2 fruit fly cellular contexts compared by ENCODE assay signal in genomic region chr3L:17242078-17242613, dm6.
TF ChIP-seq lines count a peak whose summit lies in the region.

Afg3l2 (minus strand) TSS chr3L:17242128.

TF ChIP-seq in whole organism, embryonic, 481 proteins besides CTCF, POLR2A, EP300 and RAD21 (continued from another document and continues in another):
- no peak for TF ChIP-seq Trl (optimal IDR thresholded peaks at IDR 0.05; lab: Kevin White, UChicago)
- peak; percentile 46 for TF ChIP-seq Trl (GFP tag; optimal IDR thresholded peaks at IDR 0.05; lab: Kevin White, UChicago)
- no peak for TF ChIP-seq CG31388 (GFP tag; optimal IDR thresholded peaks at IDR 0.05; lab: Kevin White, UChicago)
- no peak for TF ChIP-seq gcm (GFP tag; optimal IDR thresholded peaks at IDR 0.05; lab: Kevin White, UChicago)
- no peak for TF ChIP-seq jing (GFP tag; optimal IDR thresholded peaks at IDR 0.05; lab: Kevin White, UChicago)
- no peak for TF ChIP-seq mld (GFP tag; IDR thresholded peaks at IDR 0.05; lab: Robert Waterston, UW; ENCODE audit: partially characterized antibody)
- TF ChIP-seq CG18619 (GFP tag; optimal IDR thresholded peaks at IDR 0.05; lab: Kevin White, UChicago) = no peak
- peak; percentile 79 for TF ChIP-seq CG6272 (GFP tag; IDR thresholded peaks at IDR 0.05; lab: Robert Waterston, UW)
- peak in 1 of 2 experiments; percentile 10 for TF ChIP-seq chif (GFP tag; optimal IDR thresholded peaks at IDR 0.05; lab: Kevin White, UChicago)
- TF ChIP-seq CG13894 (tag; optimal IDR thresholded peaks at IDR 0.05; lab: Kevin White, UChicago) = no peak
- TF ChIP-seq CG2875 (GFP tag; optimal IDR thresholded peaks at IDR 0.05; lab: Kevin White, UChicago) = no peak
- TF ChIP-seq CG10565 (GFP tag; optimal IDR thresholded peaks at IDR 0.05; lab: Kevin White, UChicago) = peak; percentile 8
- TF ChIP-seq CG7786 (GFP tag; optimal IDR thresholded peaks at IDR 0.05; lab: Kevin White, UChicago) = no peak
- peak; percentile 69 for TF ChIP-seq CG8388 (GFP tag; optimal IDR thresholded peaks at IDR 0.05; lab: Kevin White, UChicago)
- no peak for TF ChIP-seq psq (GFP tag; optimal IDR thresholded peaks at IDR 0.05; lab: Kevin White, UChicago)
- no peak for TF ChIP-seq CG8281 (tag; optimal IDR thresholded peaks at IDR 0.05; lab: Kevin White, UChicago)
- TF ChIP-seq CG12942 (GFP tag; optimal IDR thresholded peaks at IDR 0.05; lab: Kevin White, UChicago) = no peak
- TF ChIP-seq ham (GFP tag; IDR thresholded peaks at IDR 0.05; lab: Robert Waterston, UW) = no peak
- TF ChIP-seq CG12391 (tag; optimal IDR thresholded peaks at IDR 0.05; lab: Kevin White, UChicago) = peak; percentile 59
- TF ChIP-seq CG7372 (GFP tag; IDR thresholded peaks at IDR 0.05; lab: Robert Waterston, UW) = peak; percentile 70; the same call in 1 of the 2 replicates
- peak; percentile 79 for TF ChIP-seq CG11085 (GFP tag; IDR thresholded peaks at IDR 0.05; lab: Robert Waterston, UW)
- no peak for TF ChIP-seq fu2 (GFP tag; optimal IDR thresholded peaks at IDR 0.05; lab: Kevin White, UChicago)
- TF ChIP-seq crp (GFP tag; optimal IDR thresholded peaks at IDR 0.05; lab: Kevin White, UChicago) = no peak
- peak; percentile 47 for TF ChIP-seq CG4730 (GFP tag; IDR thresholded peaks at IDR 0.05; lab: Robert Waterston, UW)
- no peak for TF ChIP-seq sna (GFP tag; IDR thresholded peaks at IDR 0.05; lab: Robert Waterston, UW; ENCODE audit: partially characterized antibody)
- TF ChIP-seq CG2199 (GFP tag; IDR thresholded peaks at IDR 0.05; lab: Robert Waterston, UW) = 0 out of 3 replicates have a peak, but pooled peaks have one; percentile 50
- no peak for TF ChIP-seq CG7928 (GFP tag; optimal IDR thresholded peaks at IDR 0.05; lab: Kevin White, UChicago)
- TF ChIP-seq CG5180 (GFP tag; optimal IDR thresholded peaks at IDR 0.05; lab: Kevin White, UChicago) = peak; percentile 3
- TF ChIP-seq BtbVII (GFP tag; optimal IDR thresholded peaks at IDR 0.05; lab: Kevin White, UChicago) = peak; percentile 34
- no peak for TF ChIP-seq Doc2 (GFP tag; IDR thresholded peaks at IDR 0.05; lab: Robert Waterston, UW)
- no peak for TF ChIP-seq Hr39 (optimal IDR thresholded peaks at IDR 0.05; lab: Kevin White, UChicago)
- no peak for TF ChIP-seq CG7839 (tag; optimal IDR thresholded peaks at IDR 0.05; lab: Kevin White, UChicago)
- TF ChIP-seq Hr78 (GFP tag; optimal IDR thresholded peaks at IDR 0.05; lab: Kevin White, UChicago) = no peak
- TF ChIP-seq CG9876 (GFP tag; optimal IDR thresholded peaks at IDR 0.05; lab: Kevin White, UChicago) = no peak
- no peak for TF ChIP-seq hb (GFP tag; IDR thresholded peaks at IDR 0.05; lab: Robert Waterston, UW; ENCODE audit: partially characterized antibody)
- TF ChIP-seq CG6175 (GFP tag; IDR thresholded peaks at IDR 0.05; lab: Robert Waterston, UW) = no peak
- TF ChIP-seq gce (GFP tag; IDR thresholded peaks at IDR 0.05; lab: Robert Waterston, UW) = 0 out of 3 replicates have a peak, but pooled peaks have one; percentile 41
- TF ChIP-seq CG4282 (GFP tag; optimal IDR thresholded peaks at IDR 0.05; lab: Kevin White, UChicago) = no peak
- no peak for TF ChIP-seq Opbp (GFP tag; IDR thresholded peaks at IDR 0.05; lab: Robert Waterston, UW; ENCODE audit: partially characterized antibody)
- no peak for TF ChIP-seq CG14860 (GFP tag; IDR thresholded peaks at IDR 0.05; lab: Robert Waterston, UW; ENCODE audit: partially characterized antibody)
- peak; percentile 85 for TF ChIP-seq CG4424 (GFP tag; optimal IDR thresholded peaks at IDR 0.05; lab: Kevin White, UChicago)
- TF ChIP-seq gem (tag; optimal IDR thresholded peaks at IDR 0.05; lab: Kevin White, UChicago) = peak; percentile 85
- peak; percentile 16 for TF ChIP-seq CG34376 (GFP tag; optimal IDR thresholded peaks at IDR 0.05; lab: Kevin White, UChicago)
- TF ChIP-seq pan (optimal IDR thresholded peaks at IDR 0.05; lab: Kevin White, UChicago) = no peak
- TF ChIP-seq pan (GFP tag; optimal IDR thresholded peaks at IDR 0.05 in 1 of 2, IDR thresholded peaks at IDR 0.05 in 1 of 2) = peak in 1 of 2 experiments; percentile 73
- no peak for TF ChIP-seq prd (optimal IDR thresholded peaks at IDR 0.05; lab: Kevin White, UChicago)
- peak; percentile 87 for TF ChIP-seq prd (GFP tag; IDR thresholded peaks at IDR 0.05; lab: Robert Waterston, UW)
- TF ChIP-seq E2f1 (GFP tag; IDR thresholded peaks at IDR 0.05; lab: Robert Waterston, UW) = peak; percentile 80
- peak; percentile 21 for TF ChIP-seq BEAF-32 (GFP tag; optimal IDR thresholded peaks at IDR 0.05; lab: Kevin White, UChicago)
- TF ChIP-seq knrl (GFP tag; IDR thresholded peaks at IDR 0.05; lab: Robert Waterston, UW; ENCODE audit: partially characterized antibody) = no peak
- peak; percentile 46; the same call in 1 of the 2 replicates for TF ChIP-seq MBD-R2 (GFP tag; IDR thresholded peaks at IDR 0.05; lab: Robert Waterston, UW)
- peak; percentile 79 for TF ChIP-seq CG17829 (tag; optimal IDR thresholded peaks at IDR 0.05; lab: Kevin White, UChicago)
- TF ChIP-seq tgo (GFP tag; IDR thresholded peaks at IDR 0.05; lab: Robert Waterston, UW) = peak; percentile 84
- no peak for TF ChIP-seq abd-A (tag; optimal IDR thresholded peaks at IDR 0.05; lab: Kevin White, UChicago)
- no peak for TF ChIP-seq CG7963 (GFP tag; IDR thresholded peaks at IDR 0.05; lab: Robert Waterston, UW; ENCODE audit: partially characterized antibody)
- TF ChIP-seq pum (GFP tag; optimal IDR thresholded peaks at IDR 0.05; lab: Kevin White, UChicago) = no peak
- TF ChIP-seq D19B (GFP tag; optimal IDR thresholded peaks at IDR 0.05; lab: Kevin White, UChicago) = peak; percentile 13
- TF ChIP-seq cad (GFP tag; optimal IDR thresholded peaks at IDR 0.05; lab: Kevin White, UChicago) = no peak
- peak; percentile 85 for TF ChIP-seq CG2712 (tag; optimal IDR thresholded peaks at IDR 0.05; lab: Kevin White, UChicago)
- TF ChIP-seq CG15011 (GFP tag; optimal IDR thresholded peaks at IDR 0.05; lab: Kevin White, UChicago) = no peak
- no peak for TF ChIP-seq CG13123 (GFP tag; optimal IDR thresholded peaks at IDR 0.05; lab: Kevin White, UChicago)
- TF ChIP-seq CG2120 (GFP tag; optimal IDR thresholded peaks at IDR 0.05; lab: Kevin White, UChicago) = peak; percentile 59
- TF ChIP-seq Xbp1 (GFP tag; optimal IDR thresholded peaks at IDR 0.05; lab: Kevin White, UChicago) = peak; percentile 68
- TF ChIP-seq twi (tag; optimal IDR thresholded peaks at IDR 0.05; lab: Kevin White, UChicago) = no peak
- TF ChIP-seq CG10321 (GFP tag; IDR thresholded peaks at IDR 0.05; lab: Robert Waterston, UW) = no peak
- peak; percentile 67; the same call in 1 of the 2 replicates for TF ChIP-seq stc (GFP tag; IDR thresholded peaks at IDR 0.05; lab: Robert Waterston, UW)

TF ChIP-seq in whole organism, prepupa, 60 proteins besides CTCF, POLR2A, EP300 and RAD21 (continued from another document):
- TF ChIP-seq CG11762 (GFP tag; optimal IDR thresholded peaks at IDR 0.05; lab: Kevin White, UChicago; ENCODE audit: insufficient read depth) (peak; percentile 27), dsx (GFP tag; optimal IDR thresholded peaks at IDR 0.05; lab: Kevin White, UChicago; ENCODE audit: poor library complexity, severe bottlenecking) (no peak), esn (GFP tag; optimal IDR thresholded peaks at IDR 0.05; lab: Kevin White, UChicago) (no peak), CG4318 (GFP tag; optimal IDR thresholded peaks at IDR 0.05; lab: Kevin White, UChicago) (peak; percentile 52), Sox15 (GFP tag; optimal IDR thresholded peaks at IDR 0.05; lab: Kevin White, UChicago) (peak; percentile 26), Met (GFP tag; optimal IDR thresholded peaks at IDR 0.05; lab: Kevin White, UChicago) (peak; percentile 20), CG3919 (GFP tag; optimal IDR thresholded peaks at IDR 0.05; lab: Kevin White, UChicago) (peak; percentile 78), CG8119 (GFP tag; IDR thresholded peaks at IDR 0.05; lab: Robert Waterston, UW) (no peak), salr (GFP tag; optimal IDR thresholded peaks at IDR 0.05; lab: Kevin White, UChicago) (no peak), CG11902 (GFP tag; optimal IDR thresholded peaks at IDR 0.05; lab: Kevin White, UChicago) (peak; percentile 78), CG6854 (GFP tag; optimal IDR thresholded peaks at IDR 0.05; lab: Kevin White, UChicago) (no peak), CG8632 (GFP tag; optimal IDR thresholded peaks at IDR 0.05; lab: Kevin White, UChicago) (no peak), CG6163 (GFP tag; IDR thresholded peaks at IDR 0.05; lab: Robert Waterston, UW) (peak; percentile 53; the same call in 2 of the 3 replicates), CG10669 (GFP tag; optimal IDR thresholded peaks at IDR 0.05; lab: Kevin White, UChicago) (peak; percentile 73), CG6808 (GFP tag; optimal IDR thresholded peaks at IDR 0.05; lab: Kevin White, UChicago) (no peak), svp (GFP tag; lab: Kevin White, UChicago) (peak; percentile 65), lz (GFP tag; optimal IDR thresholded peaks at IDR 0.05; lab: Kevin White, UChicago) (peak; percentile 71), Blimp-1 (GFP tag; optimal IDR thresholded peaks at IDR 0.05; lab: Kevin White, UChicago) (peak; percentile 22), Ets96B (tag; optimal IDR thresholded peaks at IDR 0.05; lab: Kevin White, UChicago) (peak; percentile 52), CG8319 (GFP tag; optimal IDR thresholded peaks at IDR 0.05; lab: Kevin White, UChicago) (peak; percentile 2), achi (GFP tag; optimal IDR thresholded peaks at IDR 0.05; lab: Kevin White, UChicago) (peak; percentile 24), fkh (GFP tag; optimal IDR thresholded peaks at IDR 0.05; lab: Kevin White, UChicago) (no peak), fd85E (GFP tag; optimal IDR thresholded peaks at IDR 0.05; lab: Kevin White, UChicago) (no peak), Sox102F (GFP tag; optimal IDR thresholded peaks at IDR 0.05; lab: Kevin White, UChicago) (no peak), eg (GFP tag; IDR thresholded peaks at IDR 0.05; lab: Robert Waterston, UW) (peak; percentile 71), fd59A (GFP tag; optimal IDR thresholded peaks at IDR 0.05; lab: Kevin White, UChicago) (no peak), ss (GFP tag; optimal IDR thresholded peaks at IDR 0.05; lab: Kevin White, UChicago) (no peak), CG7368 (GFP tag; optimal IDR thresholded peaks at IDR 0.05; lab: Kevin White, UChicago) (no peak), Eip78C (GFP tag; lab: Kevin White, UChicago) (peak; percentile 88), Sox14 (GFP tag; optimal IDR thresholded peaks at IDR 0.05; lab: Kevin White, UChicago) (peak; percentile 32), Lpt (GFP tag; optimal IDR thresholded peaks at IDR 0.05; lab: Kevin White, UChicago) (peak; percentile 52), Hr39 (GFP tag; optimal IDR thresholded peaks at IDR 0.05; lab: Kevin White, UChicago) (peak; percentile 25), dac (GFP tag; optimal IDR thresholded peaks at IDR 0.05; lab: Kevin White, UChicago) (peak; percentile 37), CG11294 (GFP tag; IDR thresholded peaks at IDR 0.05; lab: Robert Waterston, UW) (0 out of 2 replicates have a peak, but pooled peaks have one; percentile 29), Ets21C (GFP tag; optimal IDR thresholded peaks at IDR 0.05; lab: Kevin White, UChicago) (peak; percentile 22), Hr38 (GFP tag; optimal IDR thresholded peaks at IDR 0.05; lab: Kevin White, UChicago) (no peak), spab (GFP tag; optimal IDR thresholded peaks at IDR 0.05; lab: Kevin White, UChicago) (no peak), Eip93F (GFP tag; optimal IDR thresholded peaks at IDR 0.05; lab: Kevin White, UChicago) (no peak), vri (GFP tag; optimal IDR thresholded peaks at IDR 0.05; lab: Kevin White, UChicago) (peak; percentile 16)
